Worm (Caenorhabditis elegans) whole organism, late embryonic: ENCODE measurements around the gene B0348.10.

ENCODE experiments used
- K02D7.2 ChIP-seq: sonication (generic microtip); optimal IDR thresholded peaks from 2 replicates; lab custom pipeline; 2017; ENCODE audit warnings: mild to moderate bottlenecking, missing genetic modification characterization, missing compliant biosample characterization
- Y22D7AL.16 ChIP-seq: sonication (generic microtip); optimal IDR thresholded peaks from 2 replicates; lab custom pipeline; 2016; ENCODE audit warnings: missing genetic modification characterization, missing compliant biosample characterization
- ama-1 ChIP-seq: fragments of 150-350 bp; optimal IDR thresholded peaks from 2 replicates; lab custom pipeline; 2014
- ceh-18 ChIP-seq: sonication (generic microtip); optimal IDR thresholded peaks from 2 replicates; lab custom pipeline; 2016; ENCODE audit warnings: missing genetic modification characterization, missing compliant biosample characterization
- ceh-2 ChIP-seq: sonication (generic microtip); optimal IDR thresholded peaks from 2 replicates; lab custom pipeline; 2016; ENCODE audit warnings: missing genotype, missing genetic modification characterization, missing compliant biosample characterization
- ceh-9 ChIP-seq: sonication (generic microtip); optimal IDR thresholded peaks from 2 replicates; lab custom pipeline; 2016; ENCODE audit warnings: mild to moderate bottlenecking, missing genetic modification characterization, inconsistent platforms, missing compliant biosample characterization
- elt-2 ChIP-seq: sonication (generic microtip); optimal IDR thresholded peaks from 2 replicates; lab custom pipeline; 2016; ENCODE audit warnings: missing genetic modification reagents, missing genetic modification characterization, missing compliant biosample characterization
- gmeb-2 ChIP-seq: sonication (generic microtip); optimal IDR thresholded peaks from 2 replicates; lab custom pipeline; 2016; ENCODE audit warnings: missing genetic modification characterization, inconsistent platforms, missing compliant biosample characterization
- madf-2 ChIP-seq: sonication (generic microtip); optimal IDR thresholded peaks from 2 replicates; lab custom pipeline; 2017; ENCODE audit warnings: missing genetic modification characterization, missing compliant biosample characterization
- mec-3 ChIP-seq: sonication (generic microtip); optimal IDR thresholded peaks from 2 replicates; lab custom pipeline; 2016; ENCODE audit warnings: borderline replicate concordance, missing genetic modification characterization, missing compliant biosample characterization
- nfya-1 ChIP-seq: sonication (generic microtip); optimal IDR thresholded peaks from 2 replicates; lab custom pipeline; 2017; ENCODE audit warnings: missing genetic modification characterization, mild to moderate bottlenecking, missing compliant biosample characterization, antibody characterized with exemption, moderate library complexity
- nhr-232 ChIP-seq: sonication (generic microtip); optimal IDR thresholded peaks from 2 replicates; lab custom pipeline; 2016; ENCODE audit warnings: missing genetic modification characterization, missing compliant biosample characterization
- odd-2 ChIP-seq: sonication (generic microtip); optimal IDR thresholded peaks from 2 replicates; lab custom pipeline; 2017; ENCODE audit warnings: antibody characterized with exemption, mild to moderate bottlenecking, missing genetic modification characterization, missing compliant biosample characterization
- pag-3 ChIP-seq: sonication (generic microtip); optimal IDR thresholded peaks from 2 replicates; lab custom pipeline; 2016; ENCODE audit warnings: missing compliant biosample characterization, missing genetic modification characterization, borderline replicate concordance
- pha-4 ChIP-seq: fragments of 150-350 bp; optimal IDR thresholded peaks from 2 replicates; lab custom pipeline; 2018; ENCODE audit warnings: missing biosample characterization, missing genetic modification reagents, missing genetic modification characterization
- ref-2 ChIP-seq: sonication (generic microtip); optimal IDR thresholded peaks from 2 replicates; lab custom pipeline; 2016; ENCODE audit warnings: missing genetic modification characterization, missing compliant biosample characterization
- sdc-2 ChIP-seq: sonication (generic microtip); optimal IDR thresholded peaks from 2 replicates; lab custom pipeline; 2016; ENCODE audit warnings: missing genotype, missing genetic modification characterization, missing compliant biosample characterization
- sox-4 ChIP-seq: sonication (generic microtip); optimal IDR thresholded peaks from 2 replicates; lab custom pipeline; 2017; ENCODE audit warnings: mild to moderate bottlenecking, missing genetic modification characterization, inconsistent platforms, missing compliant biosample characterization
- tbx-7 ChIP-seq: sonication (generic microtip); optimal IDR thresholded peaks from 2 replicates; lab custom pipeline; 2016; ENCODE audit warnings: missing genotype, missing genetic modification characterization, missing compliant biosample characterization
- unc-3 ChIP-seq, 2 experiments: fragments of 200-800 bp in 1 of 2; sonication (Bioruptor generic) in 1 of 2; sonication (generic microtip) in 1 of 2; conservative IDR thresholded peaks in 1 of 2; optimal IDR thresholded peaks in 1 of 2; 2 replicates each; pipeline versions ENCODE4 v1.3.6 to Lab custom; 2016 to 2022; ENCODE audit warnings: missing compliant biosample characterization in 2 of 2, missing genetic modification characterization in 2 of 2, missing genetic modification reagents in 1 of 2
- unc-42 ChIP-seq: sonication (generic microtip); optimal IDR thresholded peaks from 2 replicates; lab custom pipeline; 2016; ENCODE audit warnings: missing genotype, missing genetic modification characterization, missing compliant biosample characterization
- unc-55 ChIP-seq: sonication (generic microtip); optimal IDR thresholded peaks from 2 replicates; lab custom pipeline; 2017; ENCODE audit warnings: missing biosample characterization, missing genetic modification reagents, missing genetic modification characterization
- unc-86 ChIP-seq: sonication (generic microtip); optimal IDR thresholded peaks from 2 replicates; lab custom pipeline; 2016; ENCODE audit warnings: missing genetic modification characterization, missing compliant biosample characterization

Gene B0348.10

DNA sequence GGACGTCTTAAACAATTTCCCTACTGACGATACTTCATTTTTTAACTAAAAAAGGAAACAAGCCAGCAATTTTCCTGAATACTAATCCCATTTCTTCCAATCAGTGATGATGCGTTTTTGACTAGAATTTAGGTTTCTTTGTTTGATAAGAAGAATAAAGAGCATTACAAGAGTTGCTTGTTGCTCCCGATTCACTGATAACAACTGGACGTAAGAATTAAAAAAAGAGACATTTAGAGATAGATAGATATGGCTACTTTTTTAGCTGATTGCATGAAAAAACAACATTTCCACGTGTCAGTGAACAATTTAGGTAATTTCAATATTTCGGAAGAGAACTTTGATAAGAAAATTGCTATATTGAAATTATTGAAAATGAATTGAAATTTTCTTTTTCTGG lies 13.3 kb upstream of the B0348.10 start:
- TF ChIP-seq elt-2 (tag; lab: Kevin White, UChicago) = peak; percentile 34
- TF ChIP-seq pha-4 (tag; lab: Kevin White, UChicago) = no peak
- no peak for TF ChIP-seq sox-4 (tag; lab: Kevin White, UChicago)

DNA sequence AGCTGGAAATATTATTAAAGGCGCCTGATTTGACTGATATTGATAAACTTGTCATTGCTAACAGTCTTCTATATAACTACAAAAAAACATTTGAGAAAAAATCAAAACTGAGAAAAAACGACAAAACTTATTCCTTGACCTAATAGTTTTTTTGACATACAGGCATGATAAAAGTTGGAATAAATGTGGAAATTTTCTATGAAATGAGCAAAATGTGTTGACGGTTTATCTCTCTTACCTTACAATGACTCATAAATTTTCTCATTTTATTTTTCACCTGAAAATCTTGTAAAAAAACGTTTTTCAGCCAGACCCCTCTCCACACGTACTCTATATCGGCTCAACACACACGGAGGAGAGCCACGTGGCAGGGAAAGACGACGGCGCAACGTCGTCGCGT lies 12.0 kb upstream of the B0348.10 start, which contains the start of gene egl-8:
TSS of gene egl-8 (plus strand) at position 301 of the 400 bp plus-strand sequence.
- no peak for TF ChIP-seq odd-2 (tag; lab: Kevin White, UChicago)

DNA sequence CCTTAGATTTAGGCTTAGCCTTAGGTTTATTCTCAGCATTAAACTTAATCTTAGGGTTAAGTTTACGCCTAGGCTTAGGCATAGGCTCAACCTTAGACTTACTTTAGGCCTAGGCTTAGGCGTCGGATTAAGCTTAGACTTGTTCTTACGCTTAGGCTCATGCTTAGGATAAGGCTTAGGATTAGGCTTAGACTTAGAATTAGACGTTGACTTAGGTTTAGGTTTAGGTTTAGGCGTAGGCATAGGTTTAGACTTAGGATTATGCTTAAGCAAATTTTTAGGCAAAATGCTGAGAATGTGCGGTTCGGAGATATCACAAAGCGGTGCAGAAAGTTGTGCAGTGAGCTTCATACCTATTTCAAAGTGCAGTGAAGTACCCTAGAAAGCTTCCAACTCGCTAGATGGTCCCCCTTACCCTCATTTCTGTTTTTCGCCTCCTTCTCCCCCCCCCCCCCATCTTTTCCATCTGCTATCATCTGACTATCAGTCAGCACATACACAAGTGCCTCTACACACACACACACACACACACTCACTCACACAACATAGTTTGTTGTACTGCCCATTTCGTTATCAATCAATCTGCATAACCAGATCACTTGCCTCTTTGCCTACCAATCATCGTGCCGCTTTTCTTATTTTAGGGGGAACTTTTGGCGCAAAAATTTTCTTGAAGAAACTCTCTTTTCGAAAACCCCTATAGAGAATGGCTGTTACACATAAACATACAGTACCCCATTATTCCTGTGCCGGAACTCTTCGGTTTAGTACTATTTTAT lies 7.7 kb upstream of the B0348.10 start:
- TF ChIP-seq pag-3 (tag; lab: Kevin White, UChicago) = no peak
- no peak for TF ChIP-seq K02D7.2 (tag; lab: Kevin White, UChicago)
- peak; percentile 0 for TF ChIP-seq nfya-1 (tag; lab: Kevin White, UChicago)
- TF ChIP-seq elt-2 (tag; lab: Kevin White, UChicago) = peak; percentile 17

DNA sequence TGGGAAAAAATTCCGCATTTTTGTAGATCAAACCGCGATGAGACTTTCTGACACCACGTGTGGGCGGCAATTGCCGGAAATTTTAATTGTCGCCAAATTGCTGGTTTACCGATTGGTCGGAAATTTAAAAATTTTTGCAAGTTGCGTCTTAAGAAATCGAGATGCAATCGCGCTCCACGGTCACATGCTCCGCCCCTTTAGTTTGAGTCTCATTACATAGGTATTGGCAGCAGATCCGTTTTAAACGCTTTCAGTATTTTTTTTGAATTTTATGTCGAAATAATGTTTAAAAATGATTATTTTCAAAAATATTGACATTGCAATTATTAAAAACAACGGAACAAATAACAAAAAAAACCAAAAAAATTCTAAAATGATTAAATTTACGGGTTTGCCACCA lies 3.2 kb upstream of the B0348.10 start:
- no peak for TF ChIP-seq gmeb-2 (tag; lab: Kevin White, UChicago)

DNA sequence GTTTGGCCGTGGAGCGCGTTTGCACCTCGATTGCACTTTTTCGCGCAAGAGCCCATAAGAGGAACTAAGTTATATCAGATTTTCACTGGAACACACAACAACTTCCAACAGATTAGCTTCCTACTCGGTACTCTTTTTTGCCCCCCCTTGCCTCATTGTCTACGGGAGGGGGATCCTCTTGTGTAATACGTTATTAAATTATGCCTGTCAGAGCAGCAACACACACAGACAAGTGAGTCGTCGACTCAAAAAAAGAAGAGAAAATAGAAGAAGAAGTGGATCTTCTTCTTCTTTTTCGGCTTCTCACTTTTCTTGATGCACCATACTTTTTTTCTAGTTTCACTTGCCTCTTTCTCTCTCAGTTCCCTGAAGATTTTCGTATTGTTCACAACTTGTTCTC lies 2.6 kb upstream of the B0348.10 start:
- TF ChIP-seq unc-42 (tag; lab: Kevin White, UChicago) (peak; percentile 80), ref-2 (no peak)

DNA sequence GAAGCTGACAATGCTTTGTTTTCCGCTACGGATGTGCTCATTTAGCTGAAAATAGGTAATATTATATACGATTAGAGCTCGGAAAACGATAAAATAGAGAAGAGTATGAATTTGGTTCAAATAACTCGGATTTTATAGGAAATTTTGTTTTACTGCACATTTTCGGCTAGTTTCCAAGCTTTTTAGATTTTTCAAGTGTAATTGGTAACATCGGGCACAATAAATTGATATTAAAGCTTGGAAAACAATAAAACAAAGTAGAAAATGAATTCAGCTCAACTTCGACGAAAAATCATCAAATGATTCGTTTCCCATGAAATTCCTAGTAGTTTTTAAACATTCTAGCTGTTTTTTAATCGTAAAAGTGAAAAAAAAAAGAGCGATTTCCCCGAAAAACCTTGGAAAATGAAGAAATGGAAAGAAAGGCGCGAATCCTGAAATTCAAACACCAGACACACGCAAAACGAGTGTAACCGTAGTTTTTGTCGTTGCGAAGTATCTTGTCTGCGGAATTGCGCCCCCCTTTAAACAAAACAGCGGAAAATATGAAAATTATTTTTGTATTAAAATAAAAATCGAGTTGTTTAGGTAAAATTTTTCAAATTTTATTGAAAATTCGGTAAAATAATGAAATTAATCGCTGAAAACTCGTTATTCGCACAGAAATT lies 627 bp downstream of the B0348.10 start, which contains the start of gene ife-3:
TSS of gene ife-3 (minus strand) at position 51 of the 668 bp plus-strand sequence.
- TF ChIP-seq nfya-1 (tag; lab: Kevin White, UChicago) (peak; percentile 29), ceh-2 (tag; lab: Kevin White, UChicago) (no peak), Y22D7AL.16 (no peak), nhr-232 (tag; lab: Kevin White, UChicago) (no peak), unc-3 (GFP tag; conservative IDR thresholded peaks at IDR 0.05; lab: Robert Waterston, UW) (no peak), unc-3 (tag; optimal IDR thresholded peaks at IDR 0.05; lab: Kevin White, UChicago) (no peak)

ce11 chrV:6271-6670 lies 2.3 kb downstream of the B0348.10 start:
- TF ChIP-seq madf-2 (tag; lab: Kevin White, UChicago) (no peak), sdc-2 (no peak), ama-1 (no peak), ceh-18 (tag; lab: Kevin White, UChicago) (no peak)

DNA sequence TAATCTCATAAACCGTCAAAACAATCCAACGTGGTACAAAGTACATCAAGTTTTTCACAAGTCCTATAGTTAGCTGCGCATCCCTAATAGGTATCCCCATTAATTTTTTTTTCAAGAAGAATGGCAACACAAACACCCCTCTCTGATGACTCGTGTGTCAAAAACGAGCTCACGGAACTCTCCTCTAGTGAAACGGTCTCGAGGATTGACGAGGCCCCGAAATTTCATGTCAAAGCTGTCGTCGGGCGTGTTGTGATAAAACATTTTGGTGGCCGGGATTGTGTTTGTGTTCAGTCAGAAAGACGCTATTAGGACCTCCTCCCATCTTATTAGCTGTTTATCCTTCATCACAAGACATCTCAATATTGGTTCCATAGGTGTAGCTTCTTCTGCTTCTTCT lies 7.2 kb downstream of the B0348.10 start, which contains the start of gene idpp-2:
TSS of gene idpp-2 (plus strand) at position 301 of the 400 bp plus-strand sequence.
- no peak for TF ChIP-seq gmeb-2 (tag; lab: Kevin White, UChicago)
- no peak for TF ChIP-seq unc-86 (tag; lab: Kevin White, UChicago)
- TF ChIP-seq unc-55 (GFP tag; lab: Kevin White, UChicago) = no peak
- TF ChIP-seq tbx-7 (tag; lab: Kevin White, UChicago) = no peak
- TF ChIP-seq sox-4 (tag; lab: Kevin White, UChicago) = no peak
- no peak for TF ChIP-seq ceh-9 (tag; lab: Kevin White, UChicago)
- no peak for TF ChIP-seq mec-3
- TF ChIP-seq K02D7.2 (tag; lab: Kevin White, UChicago) = no peak
- no peak for TF ChIP-seq elt-2 (tag; lab: Kevin White, UChicago)
